Worm (Caenorhabditis elegans) whole organism, L1 larva: Measurements from ENCODE around the gene tba-4.

ENCODE experiments used
- C04F5.9 ChIP-seq: sonication (generic microtip); optimal IDR thresholded peaks from 2 replicates; lab custom pipeline; 2016; ENCODE audit warnings: missing genetic modification characterization, missing compliant biosample characterization
- C34B4.2 ChIP-seq: sonication (generic microtip); optimal IDR thresholded peaks from 2 replicates; lab custom pipeline; 2017; ENCODE audit warnings: mild to moderate bottlenecking, missing genetic modification characterization, missing compliant biosample characterization
- Y116A8C.19 ChIP-seq: sonication (generic microtip); optimal IDR thresholded peaks from 2 replicates; lab custom pipeline; 2016; ENCODE audit warnings: missing compliant biosample characterization, missing genetic modification characterization, borderline replicate concordance
- aha-1 ChIP-seq: fragments of 150-350 bp; optimal IDR thresholded peaks from 2 replicates; lab custom pipeline; 2014; ENCODE audit warnings: missing biosample characterization, missing genetic modification characterization
- aly-2 ChIP-seq: fragments of 150-350 bp; optimal IDR thresholded peaks from 2 replicates; lab custom pipeline; 2014; ENCODE audit warnings: missing biosample characterization, missing genetic modification characterization
- blmp-1 ChIP-seq: fragments of 150-350 bp; optimal IDR thresholded peaks from 2 replicates; lab custom pipeline; 2014; ENCODE audit warnings: missing biosample characterization, missing genetic modification characterization
- ceh-82 ChIP-seq, 3 experiments: fragments of 150-350 bp in 1 of 3; sonication (generic microtip) in 2 of 3; optimal IDR thresholded peaks; 2 replicates each; lab custom pipeline; 2014 to 2017; ENCODE audit warnings: missing biosample characterization in 3 of 3, missing genetic modification characterization in 3 of 3
- dpl-1 ChIP-seq, 3 experiments: fragments of 150-350 bp in 2 of 3; sonication (generic microtip) in 1 of 3; optimal IDR thresholded peaks; 2 replicates each; lab custom pipeline; 2014 to 2017; ENCODE audit warnings: missing biosample characterization in 3 of 3, missing genetic modification characterization in 3 of 3, missing genetic modification reagents in 3 of 3
- dsc-1 ChIP-seq: sonication (generic microtip); optimal IDR thresholded peaks from 2 replicates; lab custom pipeline; 2016; ENCODE audit warnings: mild to moderate bottlenecking, missing genetic modification characterization, missing compliant biosample characterization
- efl-1 ChIP-seq, 4 experiments: fragments of 150-350 bp; optimal IDR thresholded peaks in 3 of 4; peaks in 1 of 4; 1 replicate in 1 of 4; 2 replicates in 3 of 4; lab custom pipeline; 2014; ENCODE audit warnings: missing biosample characterization in 2 of 4, missing genetic modification characterization in 2 of 4, missing genetic modification reagents in 2 of 4
- egl-13 ChIP-seq: sonication (generic microtip); optimal IDR thresholded peaks from 2 replicates; lab custom pipeline; 2016; ENCODE audit warnings: missing genotype, missing genetic modification reagents, missing genetic modification characterization, missing compliant biosample characterization
- elt-3 ChIP-seq, 6 experiments: fragments of 150-350 bp in 1 of 6; sonication (generic microtip); optimal IDR thresholded peaks; 2 replicates each; lab custom pipeline; 2017 to 2018; ENCODE audit warnings: missing biosample characterization in 6 of 6, missing genetic modification characterization in 6 of 6, inconsistent platforms in 1 of 6
- ets-5 ChIP-seq: fragments of 200-800 bp; sonication (Bioruptor generic); IDR thresholded peaks from 2 replicates; pipeline ENCODE4 v1.3.6; 2022; ENCODE audit warnings: missing genetic modification characterization, missing compliant biosample characterization
- fkh-10 ChIP-seq: sonication (generic microtip); optimal IDR thresholded peaks from 2 replicates; lab custom pipeline; 2017; ENCODE audit warnings: missing biosample characterization, missing genetic modification reagents, missing genetic modification characterization
- fkh-4 ChIP-seq: sonication (generic microtip); optimal IDR thresholded peaks from 2 replicates; lab custom pipeline; 2016; ENCODE audit warnings: missing compliant biosample characterization, missing genetic modification characterization, borderline replicate concordance
- fos-1 ChIP-seq: fragments of 150-350 bp; optimal IDR thresholded peaks from 2 replicates; lab custom pipeline; 2014; ENCODE audit warnings: missing biosample characterization, missing genetic modification characterization
- grh-1 ChIP-seq: fragments of 200-800 bp; sonication (Bioruptor generic); IDR thresholded peaks from 2 replicates; pipeline ENCODE4 v1.3.6; 2022; ENCODE audit warnings: missing genetic modification reagents, missing genetic modification characterization, missing compliant biosample characterization
- hlh-4 ChIP-seq: sonication (generic microtip); optimal IDR thresholded peaks from 2 replicates; lab custom pipeline; 2016; ENCODE audit warnings: mild to moderate bottlenecking, missing genetic modification characterization, missing compliant biosample characterization
- isw-1 ChIP-seq: fragments of 200-800 bp; sonication (Bioruptor generic); IDR thresholded peaks from 2 replicates; pipeline ENCODE4 v1.3.6; 2022; ENCODE audit warnings: missing genetic modification characterization, missing compliant biosample characterization
- jun-1 ChIP-seq: fragments of 150-350 bp; optimal IDR thresholded peaks from 2 replicates; lab custom pipeline; 2014; ENCODE audit warnings: missing biosample characterization, missing genetic modification reagents, missing genetic modification characterization
- lin-13 ChIP-seq: fragments of 150-350 bp; optimal IDR thresholded peaks from 2 replicates; lab custom pipeline; 2014; ENCODE audit warnings: missing biosample characterization, missing genetic modification reagents, missing genetic modification characterization
- lin-14 ChIP-seq: fragments of 200-800 bp; sonication (Bioruptor generic); optimal IDR thresholded peaks from 2 replicates; lab custom pipeline; 2018; ENCODE audit warnings: mild to moderate bottlenecking, missing genetic modification characterization, moderate library complexity, missing compliant biosample characterization
- lin-35 ChIP-seq, 2 experiments: fragments of 150-350 bp; optimal IDR thresholded peaks; 2 replicates each; lab custom pipeline; 2014; ENCODE audit warnings: missing biosample characterization in 2 of 2, missing genetic modification characterization in 2 of 2, missing genetic modification reagents in 2 of 2
- lin-39 ChIP-seq: fragments of 150-350 bp; optimal IDR thresholded peaks from 2 replicates; lab custom pipeline; 2014; ENCODE audit warnings: missing biosample characterization, missing genetic modification reagents, missing genetic modification characterization
- lsy-2 ChIP-seq, 2 experiments: fragments of 150-350 bp; optimal IDR thresholded peaks; 2 replicates each; lab custom pipeline; 2014; ENCODE audit warnings: missing biosample characterization in 2 of 2, missing genetic modification characterization in 2 of 2
- mdl-1 ChIP-seq, 2 experiments: fragments of 150-350 bp; optimal IDR thresholded peaks; 2 replicates each; lab custom pipeline; 2014 to 2017; ENCODE audit warnings: missing biosample characterization in 2 of 2, missing genetic modification characterization in 2 of 2, inconsistent platforms in 1 of 2
- mep-1 ChIP-seq: fragments of 150-350 bp; optimal IDR thresholded peaks from 2 replicates; lab custom pipeline; 2014; ENCODE audit warnings: missing biosample characterization, missing genetic modification characterization
- nhr-19 ChIP-seq: fragments of 200-800 bp; sonication (Bioruptor generic); conservative IDR thresholded peaks from 2 replicates; pipeline ENCODE4 v1.3.6; 2022; ENCODE audit warnings: missing genetic modification characterization, missing compliant biosample characterization
- nhr-20 ChIP-seq: sonication (generic microtip); optimal IDR thresholded peaks from 2 replicates; lab custom pipeline; 2016; ENCODE audit warnings: mild to moderate bottlenecking, missing genetic modification characterization, missing compliant biosample characterization
- nhr-237 ChIP-seq: fragments of 150-350 bp; optimal IDR thresholded peaks from 2 replicates; lab custom pipeline; 2014; ENCODE audit warnings: missing biosample characterization, missing genetic modification characterization
- nhr-28 ChIP-seq: fragments of 150-350 bp; optimal IDR thresholded peaks from 2 replicates; lab custom pipeline; 2014; ENCODE audit warnings: missing biosample characterization, missing genetic modification characterization
- nhr-71 ChIP-seq: sonication (generic microtip); optimal IDR thresholded peaks from 2 replicates; lab custom pipeline; 2016; ENCODE audit warnings: mild to moderate bottlenecking, missing genetic modification characterization, moderate library complexity, missing compliant biosample characterization
- nhr-85 ChIP-seq: sonication (generic microtip); peaks from one replicate; lab custom pipeline; 2016; ENCODE audit warnings: missing genetic modification characterization, inconsistent platforms, missing compliant biosample characterization
- nhr-90 ChIP-seq: sonication (generic microtip); optimal IDR thresholded peaks from 2 replicates; lab custom pipeline; 2016; ENCODE audit warnings: mild to moderate bottlenecking, missing genetic modification characterization, missing compliant biosample characterization; ENCODE audit not compliant: poor library complexity
- rnt-1 ChIP-seq: sonication (generic microtip); optimal IDR thresholded peaks from 2 replicates; lab custom pipeline; 2016; ENCODE audit warnings: mild to moderate bottlenecking, missing genetic modification characterization, moderate library complexity, missing compliant biosample characterization
- skn-1 ChIP-seq: fragments of 150-350 bp; optimal IDR thresholded peaks from 2 replicates; lab custom pipeline; 2014; ENCODE audit warnings: missing biosample characterization, missing genetic modification characterization
- snu-23 ChIP-seq: sonication (generic microtip); optimal IDR thresholded peaks from 2 replicates; lab custom pipeline; 2016; ENCODE audit warnings: missing genetic modification characterization, missing compliant biosample characterization
- swsn-7 ChIP-seq: sonication (generic microtip); optimal IDR thresholded peaks from 2 replicates; lab custom pipeline; 2016; ENCODE audit warnings: missing genetic modification characterization, missing compliant biosample characterization
- tbx-2 ChIP-seq: sonication (generic microtip); optimal IDR thresholded peaks from 2 replicates; lab custom pipeline; 2016; ENCODE audit warnings: missing genetic modification characterization, missing compliant biosample characterization
- tlp-1 ChIP-seq: fragments of 150-350 bp; optimal IDR thresholded peaks from 2 replicates; lab custom pipeline; 2014; ENCODE audit warnings: missing biosample characterization, missing genetic modification characterization
- unc-30 ChIP-seq: sonication (generic microtip); optimal IDR thresholded peaks from 2 replicates; lab custom pipeline; 2017; ENCODE audit warnings: missing biosample characterization, missing genetic modification characterization
- xbp-1 ChIP-seq: sonication (generic microtip); optimal IDR thresholded peaks from 2 replicates; lab custom pipeline; 2016; ENCODE audit warnings: missing genetic modification characterization, missing compliant biosample characterization
- zag-1 ChIP-seq: fragments of 150-350 bp; optimal IDR thresholded peaks from 2 replicates; lab custom pipeline; 2014; ENCODE audit warnings: missing biosample characterization, missing genetic modification characterization
- zip-4 ChIP-seq: fragments of 200-800 bp; sonication (Bioruptor generic); optimal IDR thresholded peaks from 2 replicates; lab custom pipeline; 2018; ENCODE audit warnings: mild to moderate bottlenecking, missing genetic modification characterization, moderate library complexity, missing compliant biosample characterization

Gene tba-4

ce11 chrII:10887097-10887496, 31.4 kb upstream of the tba-4 start:
- TF ChIP-seq mep-1 (tag; lab: Kevin White, UChicago) = peak; percentile 21
- TF ChIP-seq C34B4.2 = no peak
- TF ChIP-seq efl-1 (optimal IDR thresholded peaks at IDR 0.05; lab: Kevin White, UChicago) = no peak
- TF ChIP-seq efl-1 (GFP tag; optimal IDR thresholded peaks at IDR 0.05 in 1 of 2; lab: Kevin White, UChicago) = peak in 1 of 2 experiments; percentile 53
- no peak for TF ChIP-seq swsn-7
- no peak for TF ChIP-seq aly-2 (tag; lab: Kevin White, UChicago)
- TF ChIP-seq elt-3 (tag; optimal IDR thresholded peaks at IDR 0.05; lab: Kevin White, UChicago) = peak in 1 of 6 experiments; percentile 57
- peak; percentile 49 for TF ChIP-seq nhr-20 (tag; lab: Kevin White, UChicago)
- peak; percentile 76 for TF ChIP-seq blmp-1 (tag; lab: Kevin White, UChicago)
- peak; percentile 31 for TF ChIP-seq skn-1
- peak; percentile 41 for TF ChIP-seq snu-23
- peak; percentile 27 for TF ChIP-seq nhr-71 (tag; lab: Kevin White, UChicago)
- TF ChIP-seq lin-35 (GFP tag; optimal IDR thresholded peaks at IDR 0.05; lab: Kevin White, UChicago) = peak in 1 of 2 experiments; percentile 11
- TF ChIP-seq lin-14 (GFP tag; lab: Kevin White, UChicago) = peak; percentile 74
- TF ChIP-seq nhr-19 (GFP tag; lab: Robert Waterston, UW) = no peak
- no peak for TF ChIP-seq unc-30 (tag; lab: Kevin White, UChicago)
- TF ChIP-seq ceh-82 (tag; optimal IDR thresholded peaks at IDR 0.05; lab: Kevin White, UChicago) = peak in 1 of 3 experiments; percentile 5
- peak in 1 of 2 experiments; percentile 12 for TF ChIP-seq mdl-1 (tag; optimal IDR thresholded peaks at IDR 0.05; lab: Kevin White, UChicago)
- peak in 1 of 2 experiments; percentile 29 for TF ChIP-seq lsy-2 (tag; optimal IDR thresholded peaks at IDR 0.05; lab: Kevin White, UChicago)
- peak; percentile 83 for TF ChIP-seq nhr-85 (tag; lab: Kevin White, UChicago)
- TF ChIP-seq fkh-4 = no peak

- no peak for TF ChIP-seq efl-1 (optimal IDR thresholded peaks at IDR 0.05; lab: Kevin White, UChicago)
- peak in 1 of 2 experiments; percentile 72 for TF ChIP-seq efl-1 (GFP tag; optimal IDR thresholded peaks at IDR 0.05 in 1 of 2; lab: Kevin White, UChicago)
- TF ChIP-seq nhr-85 (tag; lab: Kevin White, UChicago) = peak; percentile 33
- TF ChIP-seq grh-1 (GFP tag; lab: Robert Waterston, UW) = no peak
Observed at ce11 chrII:10888979-10889378, 29.5 kb upstream of the tba-4 start, which contains the start of gene ptr-8. Gene ptr-8 (plus strand): TSS chrII:10889279.

ce11 chrII:10894996-10895395, 23.5 kb upstream of the tba-4 start, which contains the start of gene sra-10:
Gene sra-10 (minus strand): TSS chrII:10895096.
- TF ChIP-seq C04F5.9 (no peak), xbp-1 (no peak), swsn-7 (no peak), jun-1 (tag; lab: Kevin White, UChicago) (no peak), nhr-28 (tag; lab: Kevin White, UChicago) (no peak), egl-13 (tag; lab: Kevin White, UChicago) (no peak)
- TF ChIP-seq, all 84 proteins: peak for 0

ce11 chrII:10895959-10896358, 22.5 kb upstream of the tba-4 start:
- no peak for TF ChIP-seq Y116A8C.19
- no peak for TF ChIP-seq fos-1 (tag; lab: Kevin White, UChicago)
- no peak for TF ChIP-seq ets-5 (GFP tag; lab: Robert Waterston, UW)

ce11 chrII:10898998-10899397, 19.5 kb upstream of the tba-4 start:
- TF ChIP-seq tlp-1 (tag; lab: Kevin White, UChicago) (no peak), fkh-4 (peak; percentile 63), dsc-1 (peak; percentile 93)
- TF ChIP-seq, all 84 proteins: peak for 2

- TF ChIP-seq skn-1 (no peak), dpl-1 (GFP tag; optimal IDR thresholded peaks at IDR 0.05; lab: Kevin White, UChicago) (no peak), nhr-90 (no peak), lin-39 (tag; lab: Kevin White, UChicago) (no peak), isw-1 (GFP tag; lab: Robert Waterston, UW) (no peak), lin-13 (GFP tag; lab: Kevin White, UChicago) (no peak), snu-23 (no peak), zag-1 (tag; lab: Kevin White, UChicago) (no peak), nhr-237 (tag; lab: Kevin White, UChicago) (no peak), rnt-1 (tag; lab: Kevin White, UChicago) (no peak), zip-4 (GFP tag; lab: Kevin White, UChicago) (no peak), tbx-2 (no peak), swsn-7 (no peak), aha-1 (tag; lab: Kevin White, UChicago) (no peak), ets-5 (GFP tag; lab: Robert Waterston, UW) (no peak), hlh-4 (no peak), fkh-10 (GFP tag; lab: Kevin White, UChicago) (no peak)
Observed at ce11 chrII:10902104-10902503, 16.4 kb upstream of the tba-4 start, which contains the start of gene gly-1. Gene gly-1 (minus strand): TSS chrII:10902204.
